Worm (Caenorhabditis elegans) whole organism, L4/young adult: Measurements from ENCODE around the gene C33D9.6.

Source experiments
- W03F9.2 ChIP-seq: fragments of 150-350 bp; optimal IDR thresholded peaks from 2 replicates; lab custom pipeline; 2014; ENCODE audit warnings: missing biosample characterization, missing genetic modification characterization
- dao-5 ChIP-seq: sonication (generic microtip); optimal IDR thresholded peaks from 2 replicates; lab custom pipeline; 2016; ENCODE audit warnings: missing genotype, missing genetic modification characterization, moderate library complexity, missing compliant biosample characterization
- him-1 ChIP-seq: sonication (generic microtip); optimal IDR thresholded peaks from 2 replicates; lab custom pipeline; 2016; ENCODE audit warnings: missing genotype, missing genetic modification reagents, missing genetic modification characterization, missing compliant biosample characterization

DNA sequence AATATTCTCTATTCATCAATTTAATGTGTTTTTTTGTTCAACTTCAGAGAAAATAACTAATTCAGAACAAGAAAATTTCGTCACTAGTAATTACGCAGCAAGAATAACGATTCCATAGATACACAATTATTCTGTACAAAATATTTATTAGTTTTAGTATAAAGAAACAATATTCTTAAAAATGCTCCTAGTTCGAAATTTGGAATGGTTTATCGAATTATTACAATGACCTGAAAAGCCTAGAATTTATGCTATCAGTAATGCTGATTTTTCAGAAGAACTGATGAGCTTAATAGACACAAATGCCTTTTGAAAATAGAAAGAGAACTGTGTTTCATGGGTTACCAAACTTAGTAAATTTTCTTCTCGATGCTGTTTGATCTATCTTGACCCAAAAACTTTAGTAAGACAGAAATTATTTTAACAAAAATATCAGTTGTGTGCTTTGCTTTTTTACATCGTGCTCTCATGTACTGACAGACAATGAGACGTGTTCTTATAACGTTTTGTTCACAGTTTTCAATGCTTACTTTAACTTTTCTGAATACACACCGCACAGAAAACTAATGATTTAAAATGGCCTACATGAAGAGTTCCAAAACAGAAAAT lies 48.2 kb upstream of the C33D9.6 start:
- no peak for TF ChIP-seq him-1 (tag; lab: Kevin White, UChicago)
- no peak for TF ChIP-seq W03F9.2 (tag; lab: Kevin White, UChicago)
- no peak for TF ChIP-seq dao-5 (tag; lab: Kevin White, UChicago)
